Worm (Caenorhabditis elegans) whole organism, L3 larva: ENCODE data around the gene srb-3.
"Not testable (repeated sequence)": the region's sequence is repeated elsewhere in the genome, so short reads cannot be mapped to it uniquely, and the experiment has no call there.

Source experiments
- ZK546.5 ChIP-seq: sonication (generic microtip); optimal IDR thresholded peaks from 2 replicates; lab custom pipeline; 2017; ENCODE audit warnings: missing biosample characterization, missing genetic modification characterization
- aly-2 ChIP-seq: fragments of 150-350 bp; optimal IDR thresholded peaks from 2 replicates; lab custom pipeline; 2014; ENCODE audit warnings: missing biosample characterization, missing genetic modification characterization
- ceh-16 ChIP-seq: sonication (generic microtip); optimal IDR thresholded peaks from 2 replicates; lab custom pipeline; 2017; ENCODE audit warnings: missing biosample characterization, missing genetic modification characterization
- ceh-28 ChIP-seq: fragments of 150-350 bp; optimal IDR thresholded peaks from 2 replicates; lab custom pipeline; 2014; ENCODE audit warnings: missing biosample characterization, missing genetic modification reagents, missing genetic modification characterization
- ceh-82 ChIP-seq: fragments of 150-350 bp; optimal IDR thresholded peaks from 2 replicates; lab custom pipeline; 2014; ENCODE audit warnings: missing biosample characterization, missing genetic modification characterization
- daf-12 ChIP-seq: fragments of 150-350 bp; optimal IDR thresholded peaks from 2 replicates; lab custom pipeline; 2014; ENCODE audit warnings: missing biosample characterization, missing genetic modification reagents, missing genetic modification characterization
- egl-27 ChIP-seq: sonication (generic microtip); optimal IDR thresholded peaks from 4 replicates; lab custom pipeline; 2017; ENCODE audit warnings: missing biosample characterization, missing genetic modification reagents, missing genetic modification characterization
- egl-5 ChIP-seq: fragments of 150-350 bp; optimal IDR thresholded peaks from 2 replicates; lab custom pipeline; 2017; ENCODE audit warnings: missing biosample characterization, missing genetic modification reagents, missing genetic modification characterization, inconsistent platforms
- elt-3 ChIP-seq, 3 experiments: fragments of 150-350 bp in 1 of 3; sonication (generic microtip) in 2 of 3; optimal IDR thresholded peaks; 2 replicates in 2 of 3; 4 replicates in 1 of 3; lab custom pipeline; 2014 to 2017; ENCODE audit warnings: missing biosample characterization in 3 of 3, missing genetic modification characterization in 3 of 3
- eor-1 ChIP-seq, 2 experiments: fragments of 150-350 bp; optimal IDR thresholded peaks; 2 replicates each; lab custom pipeline; 2014 to 2018; ENCODE audit warnings: missing biosample characterization in 2 of 2, missing genetic modification characterization in 2 of 2
- fkh-2 ChIP-seq: fragments of 150-350 bp; optimal IDR thresholded peaks from 2 replicates; lab custom pipeline; 2014; ENCODE audit warnings: missing biosample characterization, missing genetic modification reagents, missing genetic modification characterization
- fos-1 ChIP-seq: fragments of 150-350 bp; optimal IDR thresholded peaks from 2 replicates; lab custom pipeline; 2014; ENCODE audit warnings: missing biosample characterization, missing genetic modification characterization
- hmg-11 ChIP-seq: sonication (generic microtip); optimal IDR thresholded peaks from 2 replicates; lab custom pipeline; 2016; ENCODE audit warnings: missing genetic modification characterization, missing compliant biosample characterization
- jun-1 ChIP-seq: fragments of 150-350 bp; optimal IDR thresholded peaks from 2 replicates; lab custom pipeline; 2014; ENCODE audit warnings: missing biosample characterization, missing genetic modification reagents, missing genetic modification characterization
- lin-15B ChIP-seq: fragments of 150-350 bp; optimal IDR thresholded peaks from 2 replicates; lab custom pipeline; 2014; ENCODE audit warnings: missing biosample characterization, missing genetic modification characterization
- mdl-1 ChIP-seq: fragments of 150-350 bp; optimal IDR thresholded peaks from 2 replicates; lab custom pipeline; 2014; ENCODE audit warnings: missing biosample characterization, missing genetic modification characterization
- nfya-1 ChIP-seq: sonication (generic microtip); optimal IDR thresholded peaks from 2 replicates; lab custom pipeline; 2017; ENCODE audit warnings: missing genetic modification characterization, mild to moderate bottlenecking, missing compliant biosample characterization, antibody characterized with exemption, moderate library complexity; ENCODE audit not compliant: insufficient read depth
- nhr-11 ChIP-seq: fragments of 150-350 bp; optimal IDR thresholded peaks from 2 replicates; lab custom pipeline; 2014; ENCODE audit warnings: missing biosample characterization, missing genetic modification characterization
- nhr-12 ChIP-seq: fragments of 150-350 bp; optimal IDR thresholded peaks from 2 replicates; lab custom pipeline; 2014; ENCODE audit warnings: missing biosample characterization, missing genetic modification characterization
- nhr-23 ChIP-seq: fragments of 150-350 bp; optimal IDR thresholded peaks from 2 replicates; lab custom pipeline; 2014; ENCODE audit warnings: missing biosample characterization, missing genetic modification reagents, missing genetic modification characterization
- nhr-28 ChIP-seq: fragments of 150-350 bp; optimal IDR thresholded peaks from 2 replicates; lab custom pipeline; 2014; ENCODE audit warnings: missing biosample characterization, missing genetic modification characterization
- nhr-67 ChIP-seq: fragments of 150-350 bp; optimal IDR thresholded peaks from 2 replicates; lab custom pipeline; 2014; ENCODE audit warnings: missing biosample characterization, missing genetic modification characterization
- nhr-76 ChIP-seq: fragments of 150-350 bp; sonication (generic microtip); optimal IDR thresholded peaks from 5 replicates; lab custom pipeline; 2014; ENCODE audit warnings: missing biosample characterization, missing genetic modification characterization
- nhr-77 ChIP-seq: fragments of 150-350 bp; optimal IDR thresholded peaks from 2 replicates; lab custom pipeline; 2014; ENCODE audit warnings: missing biosample characterization, missing genetic modification characterization
- pha-4 ChIP-seq: fragments of 150-350 bp; optimal IDR thresholded peaks from 2 replicates; lab custom pipeline; 2014; ENCODE audit warnings: missing biosample characterization, missing genetic modification reagents, missing genetic modification characterization
- pqm-1 ChIP-seq: fragments of 150-350 bp; optimal IDR thresholded peaks from 2 replicates; lab custom pipeline; 2017; ENCODE audit warnings: missing biosample characterization, missing genetic modification characterization, inconsistent platforms
- sea-2 ChIP-seq: fragments of 150-350 bp; sonication (generic microtip); optimal IDR thresholded peaks from 4 replicates; lab custom pipeline; 2014; ENCODE audit warnings: missing biosample characterization, missing genetic modification reagents, missing genetic modification characterization
- skn-1 ChIP-seq: fragments of 150-350 bp; optimal IDR thresholded peaks from 2 replicates; lab custom pipeline; 2014; ENCODE audit warnings: missing biosample characterization, missing genetic modification characterization
- snpc-4 ChIP-seq: fragments of 150-350 bp; optimal IDR thresholded peaks from 2 replicates; lab custom pipeline; 2014; ENCODE audit warnings: missing biosample characterization, missing genetic modification characterization
- tbx-2 ChIP-seq: sonication (generic microtip); optimal IDR thresholded peaks from 2 replicates; lab custom pipeline; 2016; ENCODE audit warnings: mild to moderate bottlenecking, missing genetic modification characterization, missing compliant biosample characterization
- unc-39 ChIP-seq: sonication (generic microtip); optimal IDR thresholded peaks from 4 replicates; lab custom pipeline; 2017; ENCODE audit warnings: missing biosample characterization, missing genetic modification characterization
- ztf-4 ChIP-seq: fragments of 150-350 bp; optimal IDR thresholded peaks from 2 replicates; lab custom pipeline; 2014; ENCODE audit warnings: missing biosample characterization, missing genetic modification characterization

The srb-3 gene

DNA sequence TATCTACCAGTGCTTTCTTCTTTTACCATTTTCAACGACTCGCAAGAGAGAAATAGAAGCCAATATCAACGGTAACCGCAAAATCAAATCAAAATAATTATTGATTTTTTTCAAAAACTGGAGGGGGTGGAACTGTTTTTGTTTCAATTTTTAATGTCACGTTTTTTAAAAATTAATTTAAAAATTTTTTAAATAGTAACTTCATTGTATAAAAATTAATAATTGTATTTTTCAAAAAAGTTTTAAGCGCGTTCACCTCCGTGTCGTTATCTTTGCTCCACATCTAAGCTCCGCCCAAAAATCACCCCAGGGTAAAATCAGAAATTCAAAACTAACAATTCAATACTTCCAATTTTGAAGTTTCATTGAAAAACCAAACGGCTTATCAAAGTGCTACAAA lies 5.5 kb downstream of the srb-3 start, which contains the start of gene C27D6.11:
TSS of gene C27D6.11 (minus strand) at position 101 of the 400 bp plus-strand sequence.
- TF ChIP-seq tbx-2 (tag; lab: Kevin White, UChicago) (no peak), pha-4 (tag; lab: Kevin White, UChicago) (no peak), nhr-28 (tag; lab: Kevin White, UChicago) (no peak), eor-1 (tag; optimal IDR thresholded peaks at IDR 0.05; lab: Kevin White, UChicago) (no peak), unc-39 (tag; lab: Kevin White, UChicago) (no peak), nhr-77 (tag; lab: Kevin White, UChicago) (no peak), nhr-11 (tag; lab: Kevin White, UChicago) (no peak), ztf-4 (tag; lab: Kevin White, UChicago) (no peak), mdl-1 (tag; lab: Kevin White, UChicago) (no peak)
- TF ChIP-seq, all 47 proteins: peak for 0

DNA sequence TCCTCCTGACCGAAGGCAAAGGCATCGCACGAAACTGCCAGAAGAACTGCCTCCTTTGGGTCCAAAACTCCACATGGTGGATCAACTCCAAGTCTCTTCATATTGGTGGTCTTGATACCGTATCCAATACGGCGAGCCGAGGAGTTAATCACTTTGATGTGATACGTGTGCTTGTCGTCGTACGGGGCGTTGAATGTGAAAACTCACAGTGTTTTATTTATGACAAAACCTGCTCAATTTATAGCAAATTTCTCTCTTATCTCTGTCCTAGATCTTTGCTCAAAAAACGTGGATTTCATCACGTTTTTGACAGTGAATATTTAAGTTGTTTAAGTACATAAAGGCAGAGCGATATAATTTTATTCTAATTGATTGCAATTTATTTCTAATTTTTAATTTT lies 7.9 kb downstream of the srb-3 start, which contains the start of gene F58A6.9:
TSS of gene F58A6.9 (minus strand) at position 101 of the 400 bp plus-strand sequence.
- TF ChIP-seq ceh-82, pqm-1, egl-27 (tag; lab: Kevin White, UChicago): not testable (repeated sequence)

DNA sequence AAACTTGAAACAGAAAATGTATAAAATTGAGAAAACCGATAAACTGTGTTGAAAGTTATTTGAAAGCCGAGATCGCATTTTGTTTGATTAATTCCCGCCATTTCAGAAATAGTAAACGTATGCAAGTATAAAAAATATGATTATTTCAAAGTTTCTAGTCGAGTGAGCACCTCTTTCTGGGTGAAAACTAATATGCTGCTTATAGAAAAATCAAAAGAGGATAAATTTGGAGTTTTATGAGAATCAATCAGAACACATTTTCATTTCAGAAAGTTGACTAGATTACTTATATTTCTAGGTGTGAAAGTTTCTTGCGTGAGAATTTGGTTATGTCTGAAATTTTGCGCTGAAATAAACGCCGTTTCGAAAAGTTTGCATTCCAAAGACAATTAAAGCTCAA lies 9.1 kb downstream of the srb-3 start, which contains the start of gene srb-13:
TSS of gene srb-13 (minus strand) at position 101 of the 400 bp plus-strand sequence.
- TF ChIP-seq nhr-77 (tag; lab: Kevin White, UChicago) (no peak), pqm-1 (tag; lab: Kevin White, UChicago) (no peak), nhr-11 (tag; lab: Kevin White, UChicago) (no peak), nfya-1 (no peak), aly-2 (tag; lab: Kevin White, UChicago) (no peak), lin-15B (tag; lab: Kevin White, UChicago) (no peak), elt-3 (tag; optimal IDR thresholded peaks at IDR 0.05; lab: Kevin White, UChicago) (no peak), nhr-76 (tag; lab: Kevin White, UChicago) (no peak), ceh-82 (tag; lab: Kevin White, UChicago) (no peak)

DNA sequence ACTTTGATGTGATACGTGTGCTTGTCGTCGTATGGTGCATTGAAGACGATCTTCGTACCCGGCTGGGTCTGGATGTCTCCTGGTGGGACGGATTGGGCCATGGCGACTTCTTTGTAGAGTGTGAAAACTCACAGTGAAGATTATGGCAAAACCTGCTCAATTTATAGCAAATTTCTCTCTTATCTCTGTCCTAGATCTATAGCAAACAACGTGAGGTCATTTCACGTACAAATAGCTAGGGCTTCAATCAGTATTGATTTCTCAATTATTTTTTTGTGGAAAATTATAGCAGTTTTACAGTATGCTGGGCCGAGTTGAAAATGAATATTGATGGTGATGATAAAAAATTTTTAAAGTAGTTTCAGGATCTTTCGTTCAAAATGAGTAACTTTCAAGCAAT lies 9.7 kb downstream of the srb-3 start, which contains the start of gene msp-45:
TSS of gene msp-45 (minus strand) at position 101 of the 400 bp plus-strand sequence.
- TF ChIP-seq fos-1 (tag; lab: Kevin White, UChicago) (no peak), egl-5 (tag; lab: Kevin White, UChicago) (no peak), ztf-4 (tag; lab: Kevin White, UChicago) (no peak), fkh-2 (tag; lab: Kevin White, UChicago) (no peak), skn-1 (tag; lab: Kevin White, UChicago) (no peak), ceh-28 (tag; lab: Kevin White, UChicago) (no peak), lin-15B (tag; lab: Kevin White, UChicago) (no peak), ceh-16 (no peak), nhr-76 (tag; lab: Kevin White, UChicago) (no peak), jun-1 (tag; lab: Kevin White, UChicago) (no peak), hmg-11 (no peak)

DNA sequence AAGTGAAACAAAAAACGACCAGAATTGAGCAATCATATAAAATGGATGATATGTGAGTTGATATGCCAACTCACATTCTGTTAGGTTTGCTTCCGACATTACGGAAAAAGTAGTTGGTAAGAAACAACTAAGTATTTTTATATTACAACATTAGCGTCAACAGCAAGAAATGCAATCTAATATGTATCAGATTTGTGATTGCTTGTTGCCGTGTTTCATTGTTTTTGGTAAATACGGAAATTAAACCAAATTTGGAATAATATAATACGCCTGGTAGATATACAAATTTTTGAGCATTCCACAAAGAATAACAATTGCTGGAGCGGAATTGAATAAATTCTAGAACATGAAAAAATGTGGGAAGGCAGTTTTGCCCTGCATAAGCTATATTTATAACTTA lies 12.1 kb downstream of the srb-3 start, which contains the start of gene srb-12:
TSS of gene srb-12 (minus strand) at position 101 of the 400 bp plus-strand sequence.
- TF ChIP-seq nhr-12 (tag; lab: Kevin White, UChicago) (no peak), elt-3 (tag; optimal IDR thresholded peaks at IDR 0.05; lab: Kevin White, UChicago) (no peak)

DNA sequence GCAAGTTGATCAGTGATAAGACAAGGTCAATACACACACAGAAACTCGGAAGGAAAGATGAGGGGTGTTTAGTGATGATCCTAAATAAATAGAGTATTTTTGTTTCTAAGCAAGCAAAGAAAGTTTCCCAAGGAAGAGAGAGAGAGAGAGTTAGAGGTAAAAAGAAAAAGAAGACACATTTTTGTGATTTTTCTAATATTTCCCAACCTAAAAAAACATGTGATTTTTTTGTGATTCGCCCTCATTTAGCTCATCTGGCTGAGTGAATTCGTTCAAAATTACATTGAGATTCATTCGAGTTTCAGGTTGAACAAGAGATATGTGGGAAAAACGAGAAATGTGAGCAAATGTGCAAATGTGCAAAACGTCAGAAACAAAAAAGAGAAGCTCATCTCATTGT lies 15.8 kb downstream of the srb-3 start, which contains the start of gene srb-16:
TSS of gene srb-16 (minus strand) at position 101 of the 400 bp plus-strand sequence.
- TF ChIP-seq nhr-11 (tag; lab: Kevin White, UChicago), result no peak
- TF ChIP-seq daf-12 (tag; lab: Kevin White, UChicago), result no peak
- TF ChIP-seq nhr-67 (tag; lab: Kevin White, UChicago), result no peak
- TF ChIP-seq elt-3 (tag; optimal IDR thresholded peaks at IDR 0.05; lab: Kevin White, UChicago), result no peak
- no peak for TF ChIP-seq egl-27 (tag; lab: Kevin White, UChicago)
- TF ChIP-seq ZK546.5 (tag; lab: Kevin White, UChicago), result no peak
- no peak for TF ChIP-seq eor-1 (tag; optimal IDR thresholded peaks at IDR 0.05; lab: Kevin White, UChicago)
- TF ChIP-seq mdl-1 (tag; lab: Kevin White, UChicago), result no peak
- TF ChIP-seq tbx-2 (tag; lab: Kevin White, UChicago), result no peak
- no peak for TF ChIP-seq nhr-23 (tag; lab: Kevin White, UChicago)
- TF ChIP-seq pqm-1 (tag; lab: Kevin White, UChicago), result no peak
- no peak for TF ChIP-seq nhr-76 (tag; lab: Kevin White, UChicago)
- TF ChIP-seq snpc-4 (tag; lab: Kevin White, UChicago), result no peak
- no peak for TF ChIP-seq sea-2 (GFP tag; lab: Kevin White, UChicago)
